Worm (Caenorhabditis elegans) whole organism, L2 larva: Measurements from ENCODE around the gene C26F1.3.

Experiments used
- C34F6.9 ChIP-seq: fragments of 150-350 bp; optimal IDR thresholded peaks from 2 replicates; lab custom pipeline; 2014; ENCODE audit warnings: missing biosample characterization, missing genetic modification characterization
- F13H6.1 ChIP-seq: sonication (generic microtip); optimal IDR thresholded peaks from 2 replicates; lab custom pipeline; 2016; ENCODE audit warnings: missing genetic modification characterization, missing compliant biosample characterization
- R02D3.7 ChIP-seq: fragments of 150-350 bp; optimal IDR thresholded peaks from 2 replicates; lab custom pipeline; 2014; ENCODE audit warnings: missing biosample characterization, missing genetic modification characterization
- Y55F3AM.14 ChIP-seq: fragments of 200-800 bp; sonication (Bioruptor generic); optimal IDR thresholded peaks from 2 replicates; lab custom pipeline; 2018; ENCODE audit warnings: mild to moderate bottlenecking, missing genetic modification characterization, missing compliant biosample characterization
- ZK546.5 ChIP-seq: sonication (generic microtip); optimal IDR thresholded peaks from 2 replicates; lab custom pipeline; 2017; ENCODE audit warnings: missing biosample characterization, missing genetic modification characterization
- alr-1 ChIP-seq: fragments of 150-350 bp; optimal IDR thresholded peaks from 2 replicates; lab custom pipeline; 2014; ENCODE audit warnings: missing biosample characterization, missing genetic modification characterization
- aly-2 ChIP-seq: fragments of 150-350 bp; optimal IDR thresholded peaks from 2 replicates; lab custom pipeline; 2014; ENCODE audit warnings: missing biosample characterization, missing genetic modification characterization
- ama-1 ChIP-seq: fragments of 150-350 bp; optimal IDR thresholded peaks from 2 replicates; lab custom pipeline; 2018; ENCODE audit warnings: inconsistent platforms
- ceh-82 ChIP-seq: fragments of 150-350 bp; optimal IDR thresholded peaks from 2 replicates; lab custom pipeline; 2014; ENCODE audit warnings: missing biosample characterization, missing genetic modification characterization
- crh-2 ChIP-seq: sonication (generic microtip); optimal IDR thresholded peaks from 2 replicates; lab custom pipeline; 2017; ENCODE audit warnings: missing biosample characterization, missing genetic modification characterization
- dmd-4 ChIP-seq: sonication (generic microtip); optimal IDR thresholded peaks from 2 replicates; lab custom pipeline; 2017; ENCODE audit warnings: missing biosample characterization, missing genetic modification characterization
- elt-1 ChIP-seq: fragments of 150-350 bp; optimal IDR thresholded peaks from 2 replicates; lab custom pipeline; 2014; ENCODE audit warnings: missing biosample characterization, missing genetic modification characterization
- elt-3 ChIP-seq: sonication (generic microtip); optimal IDR thresholded peaks from 2 replicates; lab custom pipeline; 2017; ENCODE audit warnings: missing biosample characterization, missing genetic modification characterization
- fos-1 ChIP-seq: fragments of 150-350 bp; optimal IDR thresholded peaks from 2 replicates; lab custom pipeline; 2014; ENCODE audit warnings: missing biosample characterization, missing genetic modification characterization
- gmeb-1 ChIP-seq: fragments of 150-350 bp; optimal IDR thresholded peaks from 2 replicates; lab custom pipeline; 2014; ENCODE audit warnings: missing biosample characterization, missing genetic modification characterization
- lin-11 ChIP-seq: fragments of 150-350 bp; sonication (generic microtip); optimal IDR thresholded peaks from 2 replicates; lab custom pipeline; 2014; ENCODE audit warnings: missing biosample characterization, missing genetic modification characterization, inconsistent platforms, mixed read lengths
- lin-13 ChIP-seq: fragments of 150-350 bp; optimal IDR thresholded peaks from 2 replicates; lab custom pipeline; 2014; ENCODE audit warnings: missing biosample characterization, missing genetic modification reagents, missing genetic modification characterization
- lin-39 ChIP-seq: fragments of 150-350 bp; optimal IDR thresholded peaks from 2 replicates; lab custom pipeline; 2014; ENCODE audit warnings: missing biosample characterization, missing genetic modification reagents, missing genetic modification characterization
- lsy-2 ChIP-seq, 2 experiments: fragments of 150-350 bp in 1 of 2; sonication (generic microtip) in 1 of 2; optimal IDR thresholded peaks; 2 replicates each; lab custom pipeline; 2014 to 2017; ENCODE audit warnings: missing biosample characterization in 2 of 2, missing genetic modification characterization in 2 of 2
- mab-5 ChIP-seq: fragments of 150-350 bp; optimal IDR thresholded peaks from 2 replicates; lab custom pipeline; 2014; ENCODE audit warnings: missing biosample characterization, missing genetic modification characterization
- mbf-1 ChIP-seq: sonication (generic microtip); optimal IDR thresholded peaks from 2 replicates; lab custom pipeline; 2017; ENCODE audit warnings: missing biosample characterization, missing genetic modification characterization
- mdl-1 ChIP-seq, 2 experiments: fragments of 150-350 bp in 1 of 2; sonication (generic microtip) in 1 of 2; optimal IDR thresholded peaks; 2 replicates each; lab custom pipeline; 2017; ENCODE audit warnings: missing biosample characterization in 2 of 2, missing genetic modification characterization in 2 of 2
- nhr-11 ChIP-seq: fragments of 150-350 bp; optimal IDR thresholded peaks from 2 replicates; lab custom pipeline; 2014; ENCODE audit warnings: missing biosample characterization, missing genetic modification characterization
- nhr-12 ChIP-seq: fragments of 150-350 bp; optimal IDR thresholded peaks from 2 replicates; lab custom pipeline; 2014; ENCODE audit warnings: missing biosample characterization, missing genetic modification characterization
- nhr-129 ChIP-seq: fragments of 150-350 bp; optimal IDR thresholded peaks from 2 replicates; lab custom pipeline; 2014; ENCODE audit warnings: missing biosample characterization, missing genetic modification characterization
- nhr-21 ChIP-seq: fragments of 150-350 bp; optimal IDR thresholded peaks from 2 replicates; lab custom pipeline; 2014; ENCODE audit warnings: missing biosample characterization, missing genetic modification characterization
- nhr-23 ChIP-seq: fragments of 150-350 bp; optimal IDR thresholded peaks from 2 replicates; lab custom pipeline; 2014; ENCODE audit warnings: missing biosample characterization, missing genetic modification reagents, missing genetic modification characterization
- nhr-237 ChIP-seq: fragments of 150-350 bp; optimal IDR thresholded peaks from 2 replicates; lab custom pipeline; 2014; ENCODE audit warnings: missing biosample characterization, missing genetic modification characterization
- nhr-25 ChIP-seq: fragments of 150-350 bp; sonication (generic microtip); optimal IDR thresholded peaks from 3 replicates; lab custom pipeline; 2014; ENCODE audit warnings: missing biosample characterization, missing genetic modification characterization
- nhr-6 ChIP-seq: fragments of 150-350 bp; optimal IDR thresholded peaks from 2 replicates; lab custom pipeline; 2014; ENCODE audit warnings: missing biosample characterization, missing genetic modification characterization
- nhr-77 ChIP-seq: fragments of 150-350 bp; optimal IDR thresholded peaks from 2 replicates; lab custom pipeline; 2014; ENCODE audit warnings: missing biosample characterization, missing genetic modification characterization
- peb-1 ChIP-seq: fragments of 150-350 bp; optimal IDR thresholded peaks from 2 replicates; lab custom pipeline; 2014; ENCODE audit warnings: missing biosample characterization, missing genetic modification characterization
- skn-1 ChIP-seq: sonication (generic microtip); optimal IDR thresholded peaks from 2 replicates; lab custom pipeline; 2017; ENCODE audit warnings: missing biosample characterization, missing genetic modification characterization
- sma-3 ChIP-seq: sonication (generic microtip); optimal IDR thresholded peaks from 2 replicates; lab custom pipeline; 2016; ENCODE audit warnings: missing genetic modification reagents, missing genetic modification characterization, missing compliant biosample characterization
- sma-9 ChIP-seq, 2 experiments: fragments of 150-350 bp in 1 of 2; sonication (generic microtip) in 1 of 2; optimal IDR thresholded peaks; 2 replicates each; lab custom pipeline; 2014 to 2016; ENCODE audit warnings: missing genetic modification characterization in 2 of 2, mild to moderate bottlenecking in 1 of 2, missing biosample characterization in 1 of 2, missing compliant biosample characterization in 1 of 2, missing genetic modification reagents in 1 of 2, moderate library complexity in 1 of 2
- snpc-4 ChIP-seq: fragments of 150-350 bp; optimal IDR thresholded peaks from 2 replicates; lab custom pipeline; 2014; ENCODE audit warnings: missing biosample characterization, missing genetic modification characterization
- unc-39 ChIP-seq: fragments of 150-350 bp; optimal IDR thresholded peaks from 2 replicates; lab custom pipeline; 2014; ENCODE audit warnings: missing biosample characterization, missing genetic modification characterization
- unc-55 ChIP-seq: fragments of 150-350 bp; sonication (generic microtip); optimal IDR thresholded peaks from 3 replicates; lab custom pipeline; 2014; ENCODE audit warnings: missing biosample characterization, missing genetic modification reagents, missing genetic modification characterization
- unc-62 ChIP-seq: fragments of 150-350 bp; optimal IDR thresholded peaks from 2 replicates; lab custom pipeline; 2014; ENCODE audit warnings: missing biosample characterization, missing genetic modification reagents, missing genetic modification characterization
- zag-1 ChIP-seq: fragments of 150-350 bp; optimal IDR thresholded peaks from 2 replicates; lab custom pipeline; 2014; ENCODE audit warnings: missing biosample characterization, missing genetic modification characterization
- ztf-1 ChIP-seq: fragments of 200-800 bp; sonication (Bioruptor generic); conservative IDR thresholded peaks from 2 replicates; pipeline ENCODE4 v1.3.6; 2022; ENCODE audit warnings: missing genetic modification characterization, missing compliant biosample characterization
- ztf-11 ChIP-seq: sonication (generic microtip); optimal IDR thresholded peaks from 2 replicates; lab custom pipeline; 2017; ENCODE audit warnings: missing biosample characterization, missing genetic modification characterization

C26F1.3 gene

ce11 chrV:7747987-7748607 lies 29.0 kb upstream of the C26F1.3 start:
- no peak for TF ChIP-seq mdl-1 (tag; optimal IDR thresholded peaks at IDR 0.05; lab: Kevin White, UChicago)
- TF ChIP-seq lin-11 (tag; lab: Kevin White, UChicago) = no peak
- TF ChIP-seq elt-3 = no peak
- no peak for TF ChIP-seq C34F6.9 (tag; lab: Kevin White, UChicago)
- no peak for TF ChIP-seq elt-1 (tag; lab: Kevin White, UChicago)
- TF ChIP-seq ztf-1 (GFP tag; lab: Robert Waterston, UW) = no peak
- no peak for TF ChIP-seq nhr-129
- TF ChIP-seq Y55F3AM.14 (GFP tag; lab: Kevin White, UChicago) = no peak
- no peak for TF ChIP-seq mab-5 (tag; lab: Kevin White, UChicago)
- TF ChIP-seq aly-2 (tag; lab: Kevin White, UChicago) = no peak
- TF ChIP-seq F13H6.1 = no peak
- no peak for TF ChIP-seq nhr-6
- TF ChIP-seq unc-62 = no peak
- no peak for TF ChIP-seq mbf-1
- no peak for TF ChIP-seq gmeb-1 (tag; lab: Kevin White, UChicago)

- TF ChIP-seq mab-5 (tag; lab: Kevin White, UChicago) = no peak
- no peak for TF ChIP-seq crh-2
- TF ChIP-seq ztf-11 = no peak
Measured at ce11 chrV:7749708-7750107, 27.4 kb upstream of the C26F1.3 start.

- TF ChIP-seq sma-3 (GFP tag; lab: Kevin White, UChicago) = no peak
- no peak for TF ChIP-seq zag-1 (tag; lab: Kevin White, UChicago)
- no peak for TF ChIP-seq nhr-237 (tag; lab: Kevin White, UChicago)
- TF ChIP-seq gmeb-1 (tag; lab: Kevin White, UChicago) = no peak
- no peak for TF ChIP-seq nhr-25 (tag; lab: Kevin White, UChicago)
- no peak for TF ChIP-seq mab-5 (tag; lab: Kevin White, UChicago)
- no peak for TF ChIP-seq crh-2
Measured at ce11 chrV:7754557-7754956, 22.5 kb upstream of the C26F1.3 start, which contains the start of gene T05B11.4. TSS of gene T05B11.4 (minus strand) at chrV:7754657.

- TF ChIP-seq sma-9 (GFP tag; optimal IDR thresholded peaks at IDR 0.05; lab: Kevin White, UChicago) (peak; percentile 14), sma-9 (tag; optimal IDR thresholded peaks at IDR 0.05; lab: Kevin White, UChicago) (no peak), fos-1 (tag; lab: Kevin White, UChicago) (peak; percentile 5), ama-1 (lab: Kevin White, UChicago) (no peak)
- TF ChIP-seq, all 48 proteins: peak for 2
Measured at ce11 chrV:7755991-7756390, 21.1 kb upstream of the C26F1.3 start.

- TF ChIP-seq peb-1 (tag; lab: Kevin White, UChicago) (no peak), fos-1 (tag; lab: Kevin White, UChicago) (peak; percentile 23), ceh-82 (tag; lab: Kevin White, UChicago) (no peak), F13H6.1 (peak; percentile 36), mdl-1 (tag; optimal IDR thresholded peaks at IDR 0.05; lab: Kevin White, UChicago) (peak in 1 of 2 experiments; percentile 73), lin-13 (peak; percentile 26), nhr-237 (tag; lab: Kevin White, UChicago) (no peak), aly-2 (tag; lab: Kevin White, UChicago) (no peak), elt-3 (no peak), lin-39 (tag; lab: Kevin White, UChicago) (no peak), dmd-4 (tag; lab: Kevin White, UChicago) (no peak), lsy-2 (tag; optimal IDR thresholded peaks at IDR 0.05; lab: Kevin White, UChicago) (peak in 1 of 2 experiments; percentile 70), elt-1 (tag; lab: Kevin White, UChicago) (no peak), sma-3 (GFP tag; lab: Kevin White, UChicago) (peak; percentile 21), ztf-1 (GFP tag; lab: Robert Waterston, UW) (no peak), C34F6.9 (tag; lab: Kevin White, UChicago) (peak; percentile 82), ztf-11 (no peak), nhr-23 (no peak), mbf-1 (no peak), nhr-12 (tag; lab: Kevin White, UChicago) (no peak), sma-9 (GFP tag; optimal IDR thresholded peaks at IDR 0.05; lab: Kevin White, UChicago) (peak; percentile 69), sma-9 (tag; optimal IDR thresholded peaks at IDR 0.05; lab: Kevin White, UChicago) (no peak), alr-1 (tag; lab: Kevin White, UChicago) (no peak), nhr-11 (no peak), crh-2 (peak; percentile 75), skn-1 (no peak), unc-55 (GFP tag; lab: Kevin White, UChicago) (peak; percentile 80), nhr-129 (peak; percentile 87), Y55F3AM.14 (GFP tag; lab: Kevin White, UChicago) (no peak), snpc-4 (tag; lab: Kevin White, UChicago) (no peak), ZK546.5 (no peak), nhr-21 (tag; lab: Kevin White, UChicago) (peak; percentile 12), R02D3.7 (tag; lab: Kevin White, UChicago) (no peak), nhr-25 (tag; lab: Kevin White, UChicago) (peak; percentile 24), lin-11 (tag; lab: Kevin White, UChicago) (no peak), nhr-77 (tag; lab: Kevin White, UChicago) (no peak), unc-39 (tag; lab: Kevin White, UChicago) (no peak), mab-5 (tag; lab: Kevin White, UChicago) (peak; percentile 81)
Measured at ce11 chrV:7759270-7759669, 17.8 kb upstream of the C26F1.3 start.
